Worm (Caenorhabditis elegans): Measurements from ENCODE around the gene E01G6.2.

DNA sequence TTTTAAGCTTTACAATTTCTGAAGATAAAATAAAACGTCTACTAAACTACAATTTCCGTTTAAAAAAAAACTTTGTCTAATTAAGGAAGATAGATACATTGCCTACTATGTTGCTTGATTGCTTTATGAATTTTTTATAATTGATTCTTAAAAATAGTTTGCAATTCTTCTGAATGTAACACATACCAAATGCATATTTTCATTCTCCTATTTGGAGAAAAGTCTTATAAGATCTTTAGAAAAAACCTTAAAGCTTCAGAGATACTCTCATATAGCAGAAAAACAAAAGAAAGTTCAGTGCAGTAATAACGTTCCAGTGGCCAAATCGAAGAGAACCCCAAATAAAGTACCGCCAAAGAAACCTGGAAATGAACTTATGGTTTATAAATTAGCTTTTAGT is 50.1 kb downstream of the E01G6.2 start, which contains the start of gene phf-32:
- no peak for TF ChIP-seq ama-1 (optimal IDR thresholded peaks at IDR 0.05)
- TF ChIP-seq pes-1 (GFP tag; IDR thresholded peaks at IDR 0.05), result no peak
- no peak for TF ChIP-seq ceh-13 (GFP tag; optimal IDR thresholded peaks at IDR 0.05)
- no peak for TF ChIP-seq hnd-1 (tag; optimal IDR thresholded peaks at IDR 0.05)
- no peak for TF ChIP-seq sea-1 (GFP tag; conservative IDR thresholded peaks at IDR 0.05)
- no peak for TF ChIP-seq B0310.2 (tag; optimal IDR thresholded peaks at IDR 0.05)
- no peak for TF ChIP-seq flt-1 (GFP tag; IDR thresholded peaks at IDR 0.05)
